Fruit fly (Drosophila melanogaster) whole organism, wandering third instar larva: Measurements from ENCODE around the gene CG2991.
A peak's percentile ranks its signal among the peaks of the same experiment; 100 is the strongest.

Experiments used
- Abd-B ChIP-seq: fragments of >200 bp; optimal IDR thresholded peaks from 2 replicates; lab custom pipeline; 2017; ENCODE audit warnings: missing biosample characterization, missing genetic modification characterization
- CG32264 ChIP-seq: fragments of 200-800 bp; sonication (Bioruptor generic); optimal IDR thresholded peaks from 2 replicates; lab custom pipeline; 2016; ENCODE audit warnings: missing biosample characterization, missing genetic modification characterization
- CG9705 ChIP-seq: fragments of 200-800 bp; sonication (Bioruptor generic); optimal IDR thresholded peaks from 2 replicates; lab custom pipeline; 2018; ENCODE audit warnings: missing biosample characterization, mild to moderate bottlenecking, missing genetic modification characterization
- CrebA ChIP-seq: fragments of 200-800 bp; sonication (Bioruptor generic); optimal IDR thresholded peaks from 2 replicates; lab custom pipeline; 2016; ENCODE audit warnings: missing biosample characterization, mild to moderate bottlenecking, missing genetic modification characterization, borderline replicate concordance
- Dfd ChIP-seq: fragments of >200 bp; optimal IDR thresholded peaks from 2 replicates; lab custom pipeline; 2017; ENCODE audit warnings: missing biosample characterization, missing genetic modification characterization
- Dif ChIP-seq: fragments of 200-275, 200-300 bp; sonication (Bioruptor generic); optimal IDR thresholded peaks from 2 replicates; lab custom pipeline; 2018; ENCODE audit warnings: missing biosample characterization, missing genetic modification characterization; ENCODE audit not compliant: partially characterized antibody
- GATAd ChIP-seq: sonication (Bioruptor generic); optimal IDR thresholded peaks from 2 replicates; lab custom pipeline; 2016; ENCODE audit warnings: missing biosample characterization, missing genetic modification characterization
- HLH106 ChIP-seq: fragments of 200-800 bp; optimal IDR thresholded peaks from 3 replicates; lab custom pipeline; 2019; ENCODE audit warnings: missing biosample characterization, mild to moderate bottlenecking, missing genetic modification characterization, moderate library complexity
- Hnf4 ChIP-seq: fragments of 200-800 bp; sonication (Bioruptor generic); optimal IDR thresholded peaks from 2 replicates; lab custom pipeline; 2016; ENCODE audit warnings: missing biosample characterization, mild to moderate bottlenecking, missing genetic modification characterization
- Hr78 ChIP-seq: fragments of >200 bp; optimal IDR thresholded peaks from 2 replicates; lab custom pipeline; 2017; ENCODE audit warnings: missing biosample characterization, missing genetic modification characterization
- Hr83 ChIP-seq: fragments of 200-300 bp; sonication (Bioruptor generic); optimal IDR thresholded peaks from 2 replicates; lab custom pipeline; 2016; ENCODE audit warnings: missing biosample characterization, mild to moderate bottlenecking, missing genetic modification characterization, moderate library complexity; ENCODE audit not compliant: poor library complexity, severe bottlenecking
- Jra ChIP-seq: sonication (Bioruptor generic); optimal IDR thresholded peaks from 2 replicates; lab custom pipeline; 2016; ENCODE audit warnings: missing biosample characterization, missing genetic modification characterization
- Mio ChIP-seq: sonication (Bioruptor generic); optimal IDR thresholded peaks from 2 replicates; lab custom pipeline; 2016; ENCODE audit warnings: missing biosample characterization, missing genetic modification characterization
- Myc ChIP-seq: fragments of >200 bp; optimal IDR thresholded peaks from 2 replicates; lab custom pipeline; 2017
- N ChIP-seq: fragments of >200 bp; optimal IDR thresholded peaks from 2 replicates; lab custom pipeline; 2018; ENCODE audit warnings: missing biosample characterization, missing external identifiers, missing genetic modification characterization
- OdsH ChIP-seq: fragments of 200-800 bp; sonication (Bioruptor generic); optimal IDR thresholded peaks from 2 replicates; lab custom pipeline; 2016; ENCODE audit warnings: missing biosample characterization, mild to moderate bottlenecking, missing genetic modification characterization
- Rel ChIP-seq, 2 experiments: fragments of 200-800 bp; sonication (Bioruptor generic) in 1 of 2; optimal IDR thresholded peaks; 2 replicates in 1 of 2; 3 replicates in 1 of 2; lab custom pipeline; 2016 to 2019; ENCODE audit warnings: mild to moderate bottlenecking in 2 of 2, missing biosample characterization in 2 of 2, missing genetic modification characterization in 2 of 2, moderate library complexity in 1 of 2
- Sp1 ChIP-seq: fragments of 200-800 bp; sonication (Bioruptor generic); optimal IDR thresholded peaks from 3 replicates; lab custom pipeline; 2019; ENCODE audit warnings: missing biosample characterization, mild to moderate bottlenecking, missing genetic modification characterization, moderate library complexity
- Vsx2 ChIP-seq: fragments of 200-300, 225-300 bp; sonication (Bioruptor generic); optimal IDR thresholded peaks from 2 replicates; lab custom pipeline; 2018; ENCODE audit warnings: missing biosample characterization, missing genetic modification characterization; ENCODE audit not compliant: partially characterized antibody
- br ChIP-seq: fragments of 200-800 bp; sonication (Bioruptor generic); optimal IDR thresholded peaks from 2 replicates; lab custom pipeline; 2016; ENCODE audit warnings: missing biosample characterization, missing genetic modification characterization
- brk ChIP-seq: fragments of 200-800 bp; sonication (Bioruptor generic); optimal IDR thresholded peaks from 2 replicates; lab custom pipeline; 2016; ENCODE audit warnings: missing biosample characterization, mild to moderate bottlenecking, missing genetic modification characterization
- dl ChIP-seq, 2 experiments: fragments of 175-275, 200-275 bp in 1 of 2; fragments of 200-275 bp in 1 of 2; sonication (Bioruptor generic); optimal IDR thresholded peaks; lab custom pipeline; 2018; ENCODE audit warnings: mild to moderate bottlenecking in 2 of 2, missing biosample characterization in 2 of 2, missing genetic modification characterization in 2 of 2, moderate library complexity in 2 of 2; ENCODE audit not compliant: partially characterized antibody in 2 of 2, insufficient read depth in 1 of 2
- dmrt93B ChIP-seq: fragments of 200-800 bp; sonication (Bioruptor generic); optimal IDR thresholded peaks from 2 replicates; lab custom pipeline; 2018; ENCODE audit warnings: missing biosample characterization, mild to moderate bottlenecking, missing genetic modification characterization
- dsf ChIP-seq: sonication (Bioruptor generic); optimal IDR thresholded peaks from 2 replicates; lab custom pipeline; 2016; ENCODE audit warnings: missing biosample characterization, missing genetic modification characterization, borderline replicate concordance
- ey ChIP-seq: fragments of 200-800 bp; sonication (Bioruptor generic); optimal IDR thresholded peaks from 2 replicates; lab custom pipeline; 2016; ENCODE audit warnings: missing biosample characterization, missing genetic modification characterization
- foxo ChIP-seq, 2 experiments: fragments of 200-800 bp; sonication (Bioruptor generic); optimal IDR thresholded peaks; 2 replicates in 1 of 2; 3 replicates in 1 of 2; lab custom pipeline; 2016 to 2017; ENCODE audit warnings: missing biosample characterization in 2 of 2, missing genetic modification characterization in 2 of 2
- fru ChIP-seq: fragments of 200-800 bp; sonication (Bioruptor generic); optimal IDR thresholded peaks from 3 replicates; lab custom pipeline; 2016; ENCODE audit warnings: missing biosample characterization, mild to moderate bottlenecking, missing genetic modification characterization
- h ChIP-seq: fragments of 200-800 bp; sonication (Bioruptor generic); optimal IDR thresholded peaks from 3 replicates; lab custom pipeline; 2016; ENCODE audit warnings: missing biosample characterization, mild to moderate bottlenecking, missing genetic modification characterization
- jim ChIP-seq: fragments of 175-275, 200-325 bp; sonication (Bioruptor generic); optimal IDR thresholded peaks from 2 replicates; lab custom pipeline; 2016; ENCODE audit warnings: missing biosample characterization, mild to moderate bottlenecking, missing genetic modification characterization
- lola ChIP-seq: fragments of >200 bp; optimal IDR thresholded peaks from 2 replicates; lab custom pipeline; 2017; ENCODE audit warnings: missing biosample characterization, missing genetic modification characterization
- pan ChIP-seq: fragments of >200 bp; optimal IDR thresholded peaks from 2 replicates; lab custom pipeline; 2017
- psq ChIP-seq: fragments of 200-800 bp; sonication (Bioruptor generic); optimal IDR thresholded peaks from 3 replicates; lab custom pipeline; 2017; ENCODE audit warnings: missing biosample characterization, mild to moderate bottlenecking, missing genetic modification characterization, moderate library complexity
- rgr ChIP-seq: fragments of 200-800 bp; sonication (Bioruptor generic); optimal IDR thresholded peaks from 3 replicates; lab custom pipeline; 2016; ENCODE audit warnings: missing biosample characterization, mild to moderate bottlenecking, missing genetic modification characterization
- sage ChIP-seq: fragments of 200-800 bp; sonication (Bioruptor generic); optimal IDR thresholded peaks from 2 replicates; lab custom pipeline; 2016; ENCODE audit warnings: missing biosample characterization, mild to moderate bottlenecking, missing genetic modification characterization
- sv ChIP-seq: fragments of 200-800 bp; sonication (Bioruptor generic); optimal IDR thresholded peaks from 3 replicates; lab custom pipeline; 2016; ENCODE audit warnings: missing biosample characterization, missing genetic modification characterization
- tai ChIP-seq: sonication (Bioruptor generic); optimal IDR thresholded peaks from 2 replicates; lab custom pipeline; 2016; ENCODE audit warnings: missing biosample characterization, missing genetic modification characterization
- usp ChIP-seq: fragments of >200 bp; optimal IDR thresholded peaks from 2 replicates; lab custom pipeline; 2017; ENCODE audit warnings: missing biosample characterization, missing genetic modification characterization
- woc ChIP-seq: sonication (Bioruptor generic); optimal IDR thresholded peaks from 2 replicates; lab custom pipeline; 2016; ENCODE audit warnings: missing biosample characterization, mild to moderate bottlenecking, missing genetic modification characterization

Gene CG2991

dm6 chr2L:2878859-2879258 is 21.9 kb downstream of the CG2991 start, which contains the start of gene RabGGTb:
Gene RabGGTb (plus strand): TSS chr2L:2879112.
- TF ChIP-seq CrebA (GFP tag; lab: Kevin White, UChicago) (no peak), h (peak; percentile 46), jim (GFP tag; lab: Kevin White, UChicago) (no peak), woc (peak; percentile 20), OdsH (GFP tag; lab: Kevin White, UChicago) (peak; percentile 43), Abd-B (GFP tag; lab: Kevin White, UChicago) (no peak), Hr78 (GFP tag; lab: Kevin White, UChicago) (no peak), Dfd (GFP tag; lab: Kevin White, UChicago) (no peak), lola (GFP tag; lab: Kevin White, UChicago) (no peak), foxo (GFP tag; optimal IDR thresholded peaks at IDR 0.05; lab: Kevin White, UChicago) (peak in 1 of 2 experiments; percentile 81), HLH106 (peak; percentile 58), rgr (GFP tag; lab: Kevin White, UChicago) (peak; percentile 53), dsf (GFP tag; lab: Kevin White, UChicago) (no peak), Vsx2 (GFP tag; lab: Kevin White, UChicago) (no peak), tai (GFP tag; lab: Kevin White, UChicago) (no peak), fru (peak; percentile 53), Jra (no peak), CG9705 (GFP tag; lab: Kevin White, UChicago) (peak; percentile 6), br (peak; percentile 51), psq (GFP tag; lab: Kevin White, UChicago) (no peak), pan (lab: Kevin White, UChicago) (no peak), Rel (GFP tag; optimal IDR thresholded peaks at IDR 0.05; lab: Kevin White, UChicago) (no peak), Rel (tag; optimal IDR thresholded peaks at IDR 0.05; lab: Kevin White, UChicago) (peak; percentile 32), Mio (GFP tag; lab: Kevin White, UChicago) (no peak), dmrt93B (GFP tag; lab: Kevin White, UChicago) (no peak), ey (peak; percentile 71), Sp1 (GFP tag; lab: Kevin White, UChicago) (peak; percentile 62), N (no peak), usp (GFP tag; lab: Kevin White, UChicago) (no peak), Hr83 (GFP tag; lab: Kevin White, UChicago) (no peak), Hnf4 (GFP tag; lab: Kevin White, UChicago) (peak; percentile 20), sage (no peak), GATAd (no peak), brk (GFP tag; lab: Kevin White, UChicago) (no peak), dl (GFP tag; optimal IDR thresholded peaks at IDR 0.05; lab: Kevin White, UChicago; ENCODE audit: insufficient read depth in 1 of 2, partially characterized antibody in 2 of 2) (no peak), sv (GFP tag; lab: Kevin White, UChicago) (peak; percentile 64), CG32264 (GFP tag; lab: Kevin White, UChicago) (no peak), Myc (lab: Kevin White, UChicago) (peak; percentile 66), Dif (GFP tag; lab: Kevin White, UChicago) (no peak)
- TF ChIP-seq, all 38 proteins: peak for 15

- TF ChIP-seq CG32264 (GFP tag; lab: Kevin White, UChicago) (no peak), fru (peak; percentile 70), Rel (GFP tag; optimal IDR thresholded peaks at IDR 0.05; lab: Kevin White, UChicago) (no peak), Rel (tag; optimal IDR thresholded peaks at IDR 0.05; lab: Kevin White, UChicago) (no peak), brk (GFP tag; lab: Kevin White, UChicago) (no peak), Abd-B (GFP tag; lab: Kevin White, UChicago) (no peak), HLH106 (peak; percentile 37), jim (GFP tag; lab: Kevin White, UChicago) (peak; percentile 66), Jra (peak; percentile 44), lola (GFP tag; lab: Kevin White, UChicago) (no peak), psq (GFP tag; lab: Kevin White, UChicago) (peak; percentile 47), pan (lab: Kevin White, UChicago) (no peak), rgr (GFP tag; lab: Kevin White, UChicago) (peak; percentile 64), Vsx2 (GFP tag; lab: Kevin White, UChicago) (no peak), N (no peak), Sp1 (GFP tag; lab: Kevin White, UChicago) (peak; percentile 57), foxo (GFP tag; optimal IDR thresholded peaks at IDR 0.05; lab: Kevin White, UChicago) (peak in 1 of 2 experiments; percentile 79), Hr83 (GFP tag; lab: Kevin White, UChicago) (peak; percentile 87), dl (GFP tag; optimal IDR thresholded peaks at IDR 0.05; lab: Kevin White, UChicago; ENCODE audit: insufficient read depth in 1 of 2, partially characterized antibody in 2 of 2) (no peak), sv (GFP tag; lab: Kevin White, UChicago) (no peak), Dfd (GFP tag; lab: Kevin White, UChicago) (no peak), h (peak; percentile 80), CrebA (GFP tag; lab: Kevin White, UChicago) (no peak), ey (peak; percentile 54), Myc (lab: Kevin White, UChicago) (no peak), br (peak; percentile 83), usp (GFP tag; lab: Kevin White, UChicago) (no peak), OdsH (GFP tag; lab: Kevin White, UChicago) (peak; percentile 65), dsf (GFP tag; lab: Kevin White, UChicago) (no peak), Hr78 (GFP tag; lab: Kevin White, UChicago) (no peak), Dif (GFP tag; lab: Kevin White, UChicago) (no peak), GATAd (no peak), Hnf4 (GFP tag; lab: Kevin White, UChicago) (peak; percentile 52), tai (GFP tag; lab: Kevin White, UChicago) (no peak), woc (no peak), Mio (GFP tag; lab: Kevin White, UChicago) (no peak), dmrt93B (GFP tag; lab: Kevin White, UChicago) (no peak), sage (no peak), CG9705 (GFP tag; lab: Kevin White, UChicago) (no peak)
- TF ChIP-seq, all 38 proteins: peak for 14
Observed at dm6 chr2L:2882968-2883702, 26.2 kb downstream of the CG2991 start.
